Worm (Caenorhabditis elegans) whole organism, mixed stage, embryonic: ENCODE data around the gene clec-45.

Experiments used
- pha-4 ChIP-seq: fragments of 150-350 bp; optimal IDR thresholded peaks from 2 replicates; lab custom pipeline; 2018; ENCODE audit warnings: missing biosample characterization, missing genetic modification reagents, missing genetic modification characterization
- tbx-8 ChIP-seq: fragments of 200-800 bp; sonication (Bioruptor generic); optimal IDR thresholded peaks from 2 replicates; lab custom pipeline; 2018; ENCODE audit warnings: mild to moderate bottlenecking, missing genetic modification characterization, moderate library complexity, missing compliant biosample characterization
- ztf-11 ChIP-seq: fragments of 150-350 bp; optimal IDR thresholded peaks from 2 replicates; lab custom pipeline; 2014; ENCODE audit warnings: missing biosample characterization, missing genetic modification characterization

ce11 chrV:7629504-7629903, 8.4 kb upstream of the clec-45 start, which contains the start of gene srd-30:
- TF ChIP-seq ztf-11 (tag; lab: Kevin White, UChicago) (no peak), tbx-8 (GFP tag; lab: Kevin White, UChicago) (no peak), pha-4 (tag; lab: Kevin White, UChicago) (no peak)
